Worm (Caenorhabditis elegans): Measurements from ENCODE around the gene C26D10.7.
"Not testable (repeated sequence)": the region's sequence is repeated elsewhere in the genome, so short reads cannot be mapped to it uniquely, and the experiment has no call there.

- not testable (repeated sequence) for TF ChIP-seq mdl-1 (tag; optimal IDR thresholded peaks at IDR 0.05); nhr-237 (tag; optimal IDR thresholded peaks at IDR 0.05); zag-1 (tag; optimal IDR thresholded peaks at IDR 0.05); lsy-2 (tag; optimal IDR thresholded peaks at IDR 0.05); skn-1 (tag; optimal IDR thresholded peaks at IDR 0.05); R02D3.7 (tag; optimal IDR thresholded peaks at IDR 0.05); nhr-11 (tag; optimal IDR thresholded peaks at IDR 0.05); ztf-4 (tag; optimal IDR thresholded peaks at IDR 0.05); Y55F3AM.14 (GFP tag; optimal IDR thresholded peaks at IDR 0.05); ZK546.5 (tag; optimal IDR thresholded peaks at IDR 0.05); elt-3 (tag; optimal IDR thresholded peaks at IDR 0.05); nhr-12 (tag; optimal IDR thresholded peaks at IDR 0.05); snpc-4 (tag; optimal IDR thresholded peaks at IDR 0.05); fos-1 (tag; optimal IDR thresholded peaks at IDR 0.05)
Observed at ce11 chrII:8285837-8286236, 47.9 kb upstream of the C26D10.7 start.

Data from whole organism, L2 larva.